Fruit fly (Drosophila melanogaster) whole organism, pupa: ENCODE data around the gene fry.

ENCODE experiments used
- CG10348 ChIP-seq: fragments of 200-800 bp; sonication (Bioruptor generic); IDR thresholded peaks from 2 replicates; pipeline ENCODE4 v1.3.6; 2022; ENCODE audit warnings: missing biosample characterization, missing genetic modification characterization
- CG12605 ChIP-seq: fragments of 200-800 bp; sonication (Bioruptor generic); IDR thresholded peaks from 2 replicates; pipeline ENCODE4 v1.3.6; 2022; ENCODE audit warnings: missing biosample characterization, missing genetic modification characterization
- CG13204 ChIP-seq: fragments of 200-800 bp; sonication (Bioruptor generic); optimal IDR thresholded peaks from 2 replicates; lab custom pipeline; 2018; ENCODE audit warnings: missing biosample characterization, mild to moderate bottlenecking, missing genetic modification characterization, moderate library complexity
- CG14655 ChIP-seq: fragments of 200-800 bp; sonication (Bioruptor generic); optimal IDR thresholded peaks from 3 replicates; lab custom pipeline; 2017; ENCODE audit warnings: mild to moderate bottlenecking, missing biosample characterization, missing genetic modification reagents, missing genetic modification characterization
- CG15710 ChIP-seq: fragments of 200-800 bp; sonication (Bioruptor generic); optimal IDR thresholded peaks from 2 replicates; lab custom pipeline; 2018; ENCODE audit warnings: missing biosample characterization, mild to moderate bottlenecking, missing genetic modification characterization, moderate library complexity
- CG17806 ChIP-seq: fragments of 200-800 bp; sonication (Bioruptor generic); optimal IDR thresholded peaks from 2 replicates; lab custom pipeline; 2018; ENCODE audit warnings: missing biosample characterization, mild to moderate bottlenecking, missing genetic modification characterization, moderate library complexity
- CG32121 ChIP-seq: fragments of 200-800 bp; sonication (Bioruptor generic); IDR thresholded peaks from 2 replicates; pipeline ENCODE4 v1.3.6; 2022; ENCODE audit warnings: missing biosample characterization, missing genetic modification characterization
- CG34367 ChIP-seq: fragments of 200-800 bp; sonication (Bioruptor generic); optimal IDR thresholded peaks from 2 replicates; lab custom pipeline; 2018; ENCODE audit warnings: missing biosample characterization, mild to moderate bottlenecking, missing genetic modification characterization
- CG4496 ChIP-seq: fragments of 200-800 bp; sonication (Bioruptor generic); IDR thresholded peaks from 3 replicates; pipeline ENCODE4 v1.3.6; 2022; ENCODE audit warnings: missing biosample characterization, missing genetic modification characterization
- CG8159 ChIP-seq: fragments of 200-800 bp; sonication (Bioruptor generic); optimal IDR thresholded peaks from 3 replicates; lab custom pipeline; 2018; ENCODE audit warnings: missing biosample characterization, mild to moderate bottlenecking, missing genetic modification characterization, moderate library complexity
- CG8301 ChIP-seq: fragments of 200-800 bp; sonication (Bioruptor generic); optimal IDR thresholded peaks from 2 replicates; lab custom pipeline; 2018; ENCODE audit warnings: missing biosample characterization, mild to moderate bottlenecking, missing genetic modification characterization
- CG9948 ChIP-seq: fragments of 200-800 bp; sonication (Bioruptor generic); optimal IDR thresholded peaks from 2 replicates; lab custom pipeline; 2018; ENCODE audit warnings: missing biosample characterization, mild to moderate bottlenecking, missing genetic modification characterization, moderate library complexity
- D1 ChIP-seq: fragments of 200-800 bp; sonication (Bioruptor generic); optimal IDR thresholded peaks from 2 replicates; lab custom pipeline; 2018; ENCODE audit warnings: missing biosample characterization, mild to moderate bottlenecking, missing genetic modification characterization, moderate library complexity
- EcR ChIP-seq: fragments of 200-800 bp; sonication (Bioruptor generic); optimal IDR thresholded peaks from 3 replicates; lab custom pipeline; 2019; ENCODE audit warnings: missing biosample characterization, missing genetic modification characterization, mild to moderate bottlenecking, moderate library complexity, missing genetic modification reagents
- Ets98B ChIP-seq: fragments of 200-800 bp; sonication (Bioruptor generic); IDR thresholded peaks from 2 replicates; pipeline ENCODE4 v1.3.6; 2022; ENCODE audit warnings: missing biosample characterization, missing genetic modification characterization
- Pif1A ChIP-seq: fragments of 200-800 bp; sonication (Bioruptor generic); optimal IDR thresholded peaks from 3 replicates; lab custom pipeline; 2016; ENCODE audit warnings: missing biosample characterization, missing genetic modification characterization
- Pif1B ChIP-seq: fragments of 200-800 bp; sonication (Bioruptor generic); optimal IDR thresholded peaks from 3 replicates; lab custom pipeline; 2016; ENCODE audit warnings: missing biosample characterization, missing genetic modification characterization
- Snoo ChIP-seq: fragments of 200-800 bp; sonication (Bioruptor generic); optimal IDR thresholded peaks from 3 replicates; lab custom pipeline; 2017; ENCODE audit warnings: missing biosample characterization, mild to moderate bottlenecking, missing genetic modification characterization, inconsistent platforms
- fd96Ca ChIP-seq: fragments of 200-800 bp; sonication (Bioruptor generic); IDR thresholded peaks from 3 replicates; pipeline ENCODE4 v1.3.6; 2022; ENCODE audit warnings: missing biosample characterization, missing genetic modification characterization
- gl ChIP-seq: fragments of 200-800 bp; sonication (Bioruptor generic); optimal IDR thresholded peaks from 2 replicates; lab custom pipeline; 2018; ENCODE audit warnings: missing biosample characterization, mild to moderate bottlenecking, missing genetic modification characterization
- rn ChIP-seq: fragments of 200-800 bp; sonication (Bioruptor generic); IDR thresholded peaks from 2 replicates; pipeline ENCODE4 v1.3.6; 2022; ENCODE audit warnings: missing biosample characterization, missing genetic modification characterization

The fry gene

DNA sequence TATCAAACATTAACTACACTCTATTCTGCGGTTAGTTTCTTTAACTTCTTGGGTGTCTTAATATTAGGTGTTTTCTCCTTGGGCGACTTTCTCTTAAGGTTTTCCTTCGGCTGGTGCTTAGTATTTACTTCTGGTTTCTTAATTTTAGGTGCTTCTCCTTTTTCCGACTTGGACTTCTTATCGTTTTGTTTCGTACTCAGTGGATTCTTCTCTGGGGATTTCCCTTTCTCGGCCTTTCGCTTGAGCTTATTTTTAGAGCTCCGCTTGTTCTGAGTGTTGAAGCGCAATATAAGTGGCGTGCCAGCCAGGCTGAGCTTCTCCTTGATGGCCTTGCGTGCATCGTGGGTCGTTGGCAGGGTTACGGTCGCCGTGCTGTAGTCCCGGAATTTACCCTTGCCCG, 38.9 kb upstream of the fry start:
- TF ChIP-seq fd96Ca (GFP tag; lab: Robert Waterston, UW), result no peak
- no peak for TF ChIP-seq CG8301
- no peak for TF ChIP-seq Pif1A
- TF ChIP-seq rn (GFP tag; lab: Robert Waterston, UW), result no peak
- TF ChIP-seq CG32121 (GFP tag; lab: Robert Waterston, UW), result no peak
- TF ChIP-seq Pif1B (GFP tag; lab: Kevin White, UChicago), result no peak
- no peak for TF ChIP-seq D1 (tag; lab: Kevin White, UChicago)
- TF ChIP-seq CG15710, result no peak
- TF ChIP-seq CG9948 (tag; lab: Kevin White, UChicago), result no peak
- TF ChIP-seq gl (tag; lab: Kevin White, UChicago), result no peak
- no peak for TF ChIP-seq CG8159
- TF ChIP-seq EcR (GFP tag; lab: Kevin White, UChicago), result no peak
- TF ChIP-seq Snoo (tag; lab: Kevin White, UChicago), result no peak
- TF ChIP-seq CG14655 (GFP tag; lab: Kevin White, UChicago), result no peak

DNA sequence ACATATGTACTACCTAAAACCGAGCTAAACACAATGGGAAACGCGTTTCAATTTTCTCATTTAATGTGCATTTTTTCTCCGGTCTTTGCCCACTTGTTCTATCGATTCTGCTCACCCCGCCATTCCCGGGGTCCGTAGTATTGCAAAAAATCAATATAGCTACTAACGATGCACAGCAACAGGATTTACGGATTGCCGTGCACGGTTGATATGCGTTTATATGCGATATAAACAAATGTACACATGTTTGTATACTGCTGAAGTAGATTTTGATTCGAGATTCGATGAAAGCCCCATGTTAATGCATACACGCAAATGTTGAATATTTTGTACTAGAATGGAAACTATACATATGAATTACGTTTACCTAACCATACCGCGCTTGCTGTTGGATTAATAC, 38.2 kb upstream of the fry start:
- TF ChIP-seq CG9948 (tag; lab: Kevin White, UChicago) (no peak), gl (tag; lab: Kevin White, UChicago) (no peak), fd96Ca (GFP tag; lab: Robert Waterston, UW) (no peak), CG32121 (GFP tag; lab: Robert Waterston, UW) (no peak), Pif1B (GFP tag; lab: Kevin White, UChicago) (no peak), CG17806 (no peak), CG8301 (no peak), Snoo (tag; lab: Kevin White, UChicago) (no peak), CG12605 (GFP tag; lab: Robert Waterston, UW) (no peak), CG13204 (GFP tag; lab: Kevin White, UChicago) (no peak), CG4496 (GFP tag; lab: Robert Waterston, UW) (no peak), EcR (GFP tag; lab: Kevin White, UChicago) (no peak), rn (GFP tag; lab: Robert Waterston, UW) (no peak), Ets98B (GFP tag; lab: Robert Waterston, UW) (no peak), CG15710 (no peak), CG34367 (tag; lab: Kevin White, UChicago) (no peak)
- TF ChIP-seq, all 21 proteins: peak for 0

DNA sequence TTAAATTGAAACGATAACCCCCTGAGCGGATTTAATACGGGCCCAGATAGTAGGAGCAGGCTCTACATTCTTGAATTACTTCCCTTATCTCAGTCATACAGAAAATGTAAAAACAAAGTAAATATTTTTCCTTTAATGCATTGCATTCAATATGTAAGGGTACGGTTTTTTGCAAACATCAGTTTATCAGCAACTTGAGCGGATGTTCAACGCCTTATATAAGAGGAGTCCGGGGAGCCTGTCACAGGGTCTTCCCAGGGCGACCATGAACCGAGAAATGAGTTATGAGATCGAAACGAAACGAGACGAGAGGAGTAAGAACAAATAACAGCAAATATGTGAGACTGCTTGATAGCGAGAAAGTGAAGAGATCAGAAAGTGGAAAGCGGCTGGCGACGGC, 37.7 kb upstream of the fry start:
- TF ChIP-seq CG9948 (tag; lab: Kevin White, UChicago), result no peak
- peak; percentile 88 for TF ChIP-seq EcR (GFP tag; lab: Kevin White, UChicago)

DNA sequence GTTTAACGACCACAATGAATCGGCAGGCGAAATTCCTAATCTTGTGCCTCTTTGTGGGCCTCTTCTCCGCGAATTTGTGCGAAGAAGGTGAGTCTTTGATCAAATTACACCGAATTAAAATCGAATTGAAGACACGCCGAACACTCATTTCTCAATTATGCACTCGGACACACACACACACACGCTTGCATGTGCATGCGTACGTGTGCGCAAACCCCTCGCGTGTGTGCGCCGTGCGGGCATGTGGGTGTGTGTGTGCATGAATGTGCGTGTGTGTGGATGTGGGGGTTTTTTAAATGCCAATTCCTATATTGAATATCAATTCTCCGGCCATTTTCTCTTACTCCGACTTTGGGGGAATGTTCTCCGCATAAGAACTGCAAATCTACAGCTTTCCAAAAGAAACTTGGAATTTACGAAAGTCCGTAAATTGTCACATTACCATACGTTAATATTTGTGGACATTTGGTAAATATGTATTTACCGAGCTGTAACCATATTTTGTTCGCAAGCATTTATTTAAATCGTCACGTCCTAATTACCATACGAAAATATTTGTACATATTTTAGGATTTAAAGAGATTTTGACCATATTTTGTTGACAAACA, 35.7 kb upstream of the fry start:
- TF ChIP-seq CG14655 (GFP tag; lab: Kevin White, UChicago), result no peak
- no peak for TF ChIP-seq Pif1A
- 0 out of 2 replicates have a peak, but pooled peaks have one; percentile 2 for TF ChIP-seq Ets98B (GFP tag; lab: Robert Waterston, UW)
- TF ChIP-seq Snoo (tag; lab: Kevin White, UChicago), result no peak
- 0 out of 3 replicates have a peak, but pooled peaks have one; percentile 23 for TF ChIP-seq CG4496 (GFP tag; lab: Robert Waterston, UW)
- TF ChIP-seq EcR (GFP tag; lab: Kevin White, UChicago), result peak; percentile 3
- no peak for TF ChIP-seq Pif1B (GFP tag; lab: Kevin White, UChicago)

DNA sequence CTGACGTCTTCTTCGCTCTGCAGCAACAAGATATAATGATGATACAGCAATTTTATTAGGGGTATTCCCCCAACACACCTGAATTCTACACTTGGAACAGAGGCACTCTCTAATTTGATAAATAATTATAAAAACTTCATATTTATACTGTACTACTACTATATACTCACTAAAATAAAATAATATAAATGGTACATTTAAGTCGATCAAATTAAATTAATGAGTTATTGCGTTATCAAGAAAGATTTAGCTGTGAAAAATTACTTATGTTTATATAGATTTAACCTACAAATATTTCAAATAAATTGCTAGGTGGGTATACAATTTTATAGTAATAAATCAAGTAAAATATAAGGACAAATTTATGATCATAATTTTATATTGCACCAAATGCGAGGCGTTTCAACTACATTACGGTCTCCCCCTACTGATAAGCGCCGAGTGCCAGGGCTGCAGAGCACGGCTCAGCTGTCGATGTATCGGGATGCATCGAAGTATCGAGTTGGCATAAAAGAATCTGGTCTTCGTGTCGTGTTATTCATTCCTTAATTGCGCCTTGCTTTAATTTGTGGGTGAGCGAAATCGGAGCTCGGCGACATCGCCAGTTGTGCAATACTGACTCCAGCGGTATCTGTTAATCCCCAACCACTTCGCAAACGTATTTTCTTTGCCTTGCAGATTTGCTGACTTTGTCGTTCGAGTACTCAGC, 35.1 kb upstream of the fry start, which contains the start of gene vsg:
Gene vsg (plus strand): TSS at position 497 of the 709 bp plus-strand sequence.
- TF ChIP-seq CG10348 (GFP tag; lab: Robert Waterston, UW) (peak; percentile 21; the same call in 1 of the 2 replicates), CG13204 (GFP tag; lab: Kevin White, UChicago) (no peak), CG17806 (peak; percentile 62), fd96Ca (GFP tag; lab: Robert Waterston, UW) (peak; percentile 32; the same call in 1 of the 3 replicates), rn (GFP tag; lab: Robert Waterston, UW) (no peak), Snoo (tag; lab: Kevin White, UChicago) (peak; percentile 67), CG34367 (tag; lab: Kevin White, UChicago) (peak; percentile 60), Ets98B (GFP tag; lab: Robert Waterston, UW) (peak; percentile 2; the same call in 1 of the 2 replicates), CG4496 (GFP tag; lab: Robert Waterston, UW) (peak; percentile 43; the same call in 1 of the 3 replicates), gl (tag; lab: Kevin White, UChicago) (no peak), CG8159 (peak; percentile 84), CG8301 (peak; percentile 63), CG14655 (GFP tag; lab: Kevin White, UChicago) (no peak), Pif1B (GFP tag; lab: Kevin White, UChicago) (no peak), CG15710 (peak; percentile 83), CG12605 (GFP tag; lab: Robert Waterston, UW) (0 out of 2 replicates have a peak, but pooled peaks have one; percentile 43), EcR (GFP tag; lab: Kevin White, UChicago) (no peak), Pif1A (no peak), CG32121 (GFP tag; lab: Robert Waterston, UW) (peak; percentile 54; the same call in 1 of the 2 replicates), CG9948 (tag; lab: Kevin White, UChicago) (peak; percentile 78)
